Fruit fly (Drosophila melanogaster) whole organism, wandering third instar larva: ENCODE measurements around the gene CG8135.

ENCODE experiments used
- CG32264 ChIP-seq: fragments of 200-800 bp; sonication (Bioruptor generic); optimal IDR thresholded peaks from 2 replicates; lab custom pipeline; 2016; ENCODE audit warnings: missing biosample characterization, missing genetic modification characterization
- Myc ChIP-seq: fragments of >200 bp; optimal IDR thresholded peaks from 2 replicates; lab custom pipeline; 2017
- Sp1 ChIP-seq: fragments of 200-800 bp; sonication (Bioruptor generic); optimal IDR thresholded peaks from 3 replicates; lab custom pipeline; 2019; ENCODE audit warnings: missing biosample characterization, mild to moderate bottlenecking, missing genetic modification characterization, moderate library complexity
- Vsx2 ChIP-seq: fragments of 200-300, 225-300 bp; sonication (Bioruptor generic); optimal IDR thresholded peaks from 2 replicates; lab custom pipeline; 2018; ENCODE audit warnings: missing biosample characterization, missing genetic modification characterization; ENCODE audit not compliant: partially characterized antibody
- brk ChIP-seq: fragments of 200-800 bp; sonication (Bioruptor generic); optimal IDR thresholded peaks from 2 replicates; lab custom pipeline; 2016; ENCODE audit warnings: missing biosample characterization, mild to moderate bottlenecking, missing genetic modification characterization
- dl ChIP-seq, 2 experiments: fragments of 175-275, 200-275 bp in 1 of 2; fragments of 200-275 bp in 1 of 2; sonication (Bioruptor generic); optimal IDR thresholded peaks; lab custom pipeline; 2018; ENCODE audit warnings: mild to moderate bottlenecking in 2 of 2, missing biosample characterization in 2 of 2, missing genetic modification characterization in 2 of 2, moderate library complexity in 2 of 2; ENCODE audit not compliant: partially characterized antibody in 2 of 2, insufficient read depth in 1 of 2
- fru ChIP-seq: fragments of 200-800 bp; sonication (Bioruptor generic); optimal IDR thresholded peaks from 3 replicates; lab custom pipeline; 2016; ENCODE audit warnings: missing biosample characterization, mild to moderate bottlenecking, missing genetic modification characterization
- h ChIP-seq: fragments of 200-800 bp; sonication (Bioruptor generic); optimal IDR thresholded peaks from 3 replicates; lab custom pipeline; 2016; ENCODE audit warnings: missing biosample characterization, mild to moderate bottlenecking, missing genetic modification characterization
- pan ChIP-seq: fragments of >200 bp; optimal IDR thresholded peaks from 2 replicates; lab custom pipeline; 2017
- psq ChIP-seq: fragments of 200-800 bp; sonication (Bioruptor generic); optimal IDR thresholded peaks from 3 replicates; lab custom pipeline; 2017; ENCODE audit warnings: missing biosample characterization, mild to moderate bottlenecking, missing genetic modification characterization, moderate library complexity
- sv ChIP-seq: fragments of 200-800 bp; sonication (Bioruptor generic); optimal IDR thresholded peaks from 3 replicates; lab custom pipeline; 2016; ENCODE audit warnings: missing biosample characterization, missing genetic modification characterization
- usp ChIP-seq: fragments of >200 bp; optimal IDR thresholded peaks from 2 replicates; lab custom pipeline; 2017; ENCODE audit warnings: missing biosample characterization, missing genetic modification characterization
- woc ChIP-seq: sonication (Bioruptor generic); optimal IDR thresholded peaks from 2 replicates; lab custom pipeline; 2016; ENCODE audit warnings: missing biosample characterization, mild to moderate bottlenecking, missing genetic modification characterization

- no peak for TF ChIP-seq fru (GFP tag; lab: Kevin White, UChicago)
- no peak for TF ChIP-seq CG32264 (GFP tag; lab: Kevin White, UChicago)
- TF ChIP-seq Sp1 (GFP tag; lab: Kevin White, UChicago), result no peak
- TF ChIP-seq dl (GFP tag; optimal IDR thresholded peaks at IDR 0.05; lab: Kevin White, UChicago; ENCODE audit: insufficient read depth in 1 of 2, partially characterized antibody in 2 of 2), result no peak
- no peak for TF ChIP-seq Myc (lab: Kevin White, UChicago)
- no peak for TF ChIP-seq woc (GFP tag; lab: Kevin White, UChicago)
- TF ChIP-seq Vsx2, result no peak
- no peak for TF ChIP-seq pan (lab: Kevin White, UChicago)
- TF ChIP-seq usp, result no peak
- TF ChIP-seq h, result no peak
- TF ChIP-seq psq (GFP tag; lab: Kevin White, UChicago), result no peak
- no peak for TF ChIP-seq sv
- no peak for TF ChIP-seq brk
Measured at dm6 chr3R:9454980-9455379, 50.8 kb downstream of the CG8135 start.
